Fruit fly (Drosophila melanogaster) whole organism, embryonic: Measurements from ENCODE around the gene BtbVII.

Source experiments
- Drgx ChIP-seq: fragments of 200-800 bp; sonication (Bioruptor generic); IDR thresholded peaks from 2 replicates; pipeline ENCODE4 v1.3.6; 2022; ENCODE audit warnings: missing biosample characterization, missing genetic modification characterization
- Max ChIP-seq: fragments of 200-800 bp; sonication (Bioruptor generic); optimal IDR thresholded peaks from 2 replicates; lab custom pipeline; 2016; ENCODE audit warnings: missing biosample characterization, mild to moderate bottlenecking, missing genetic modification characterization
- unpg ChIP-seq: fragments of 200-800 bp; sonication (Bioruptor generic); optimal IDR thresholded peaks from 3 replicates; lab custom pipeline; 2018; ENCODE audit warnings: missing biosample characterization, mild to moderate bottlenecking, missing genetic modification characterization, moderate library complexity

- TF ChIP-seq Drgx (GFP tag; lab: Robert Waterston, UW) (no peak), unpg (GFP tag; lab: Kevin White, UChicago) (no peak), Max (GFP tag; lab: Kevin White, UChicago) (peak; percentile 9)
These were observed 20.7 kb downstream of the BtbVII start, which contains the start of the genes CG32278 and CG32281 for dm6 chr3L:3169107-3169506.
